Worm (Caenorhabditis elegans) whole organism, mixed stage, embryonic: ENCODE measurements around the gene nhr-66.

Source experiments
- M03D4.4 ChIP-seq: sonication (generic microtip); optimal IDR thresholded peaks from 2 replicates; lab custom pipeline; 2017; ENCODE audit warnings: mild to moderate bottlenecking, missing genetic modification characterization, missing compliant biosample characterization
- bed-3 ChIP-seq: fragments of 200-800 bp; sonication (Bioruptor generic); optimal IDR thresholded peaks from 3 replicates; lab custom pipeline; 2018; ENCODE audit warnings: mild to moderate bottlenecking, missing genetic modification characterization, moderate library complexity, missing compliant biosample characterization
- blmp-1 ChIP-seq: fragments of 150-350 bp; optimal IDR thresholded peaks from 2 replicates; lab custom pipeline; 2014; ENCODE audit warnings: missing biosample characterization, missing genetic modification characterization
- ceh-39 ChIP-seq: fragments of 150-350 bp; optimal IDR thresholded peaks from 2 replicates; lab custom pipeline; 2014; ENCODE audit warnings: missing biosample characterization, missing genetic modification characterization
- ceh-43 ChIP-seq: fragments of 200-800 bp; sonication (Bioruptor generic); optimal IDR thresholded peaks from 2 replicates; lab custom pipeline; 2018; ENCODE audit warnings: mild to moderate bottlenecking, missing genetic modification characterization, moderate library complexity, missing compliant biosample characterization
- ceh-83 ChIP-seq: fragments of 200-800 bp; sonication (Bioruptor generic); optimal IDR thresholded peaks from 2 replicates; lab custom pipeline; 2018; ENCODE audit warnings: mild to moderate bottlenecking, missing genetic modification characterization, missing compliant biosample characterization
- ces-1 ChIP-seq: fragments of 150-350 bp; optimal IDR thresholded peaks from 2 replicates; lab custom pipeline; 2014; ENCODE audit warnings: missing biosample characterization, missing genetic modification reagents, missing genetic modification characterization
- cnd-1 ChIP-seq: fragments of 200-800 bp; sonication (Bioruptor generic); optimal IDR thresholded peaks from 2 replicates; lab custom pipeline; 2018; ENCODE audit warnings: mild to moderate bottlenecking, missing genetic modification characterization, missing compliant biosample characterization
- drap-1 ChIP-seq: fragments of 200-800 bp; sonication (Bioruptor generic); optimal IDR thresholded peaks from 3 replicates; lab custom pipeline; 2018; ENCODE audit warnings: mild to moderate bottlenecking, missing genetic modification characterization, missing compliant biosample characterization
- elt-1 ChIP-seq: sonication (generic microtip); optimal IDR thresholded peaks from 2 replicates; lab custom pipeline; 2017; ENCODE audit warnings: missing genetic modification characterization, mild to moderate bottlenecking, missing compliant biosample characterization, antibody characterized with exemption, moderate library complexity, borderline replicate concordance; ENCODE audit not compliant: insufficient read depth
- flh-1 ChIP-seq: fragments of 200-800 bp; sonication (Bioruptor generic); optimal IDR thresholded peaks from 2 replicates; lab custom pipeline; 2018; ENCODE audit warnings: mild to moderate bottlenecking, missing genetic modification characterization, moderate library complexity, missing compliant biosample characterization
- ham-2 ChIP-seq: fragments of 200-800 bp; sonication (Bioruptor generic); optimal IDR thresholded peaks from 2 replicates; lab custom pipeline; 2018; ENCODE audit warnings: mild to moderate bottlenecking, missing genetic modification characterization, missing compliant biosample characterization
- hlh-1 ChIP-seq: fragments of 150-350 bp; optimal IDR thresholded peaks from 2 replicates; lab custom pipeline; 2014; ENCODE audit warnings: missing biosample characterization, missing genetic modification reagents, missing genetic modification characterization
- lin-13 ChIP-seq: fragments of 150-350 bp; optimal IDR thresholded peaks from 2 replicates; lab custom pipeline; 2014; ENCODE audit warnings: missing biosample characterization, missing genetic modification characterization
- lin-32 ChIP-seq: fragments of 200-800 bp; sonication (Bioruptor generic); optimal IDR thresholded peaks from 2 replicates; lab custom pipeline; 2018; ENCODE audit warnings: mild to moderate bottlenecking, missing genetic modification characterization, missing compliant biosample characterization
- lsy-2 ChIP-seq: fragments of 150-350 bp; optimal IDR thresholded peaks from 2 replicates; lab custom pipeline; 2014; ENCODE audit warnings: missing biosample characterization, missing genetic modification characterization
- mab-5 ChIP-seq: fragments of 150-350 bp; optimal IDR thresholded peaks from 2 replicates; lab custom pipeline; 2014; ENCODE audit warnings: missing biosample characterization, missing genetic modification characterization
- mep-1 ChIP-seq: fragments of 150-350 bp; optimal IDR thresholded peaks from 2 replicates; lab custom pipeline; 2017; ENCODE audit warnings: missing biosample characterization, missing genetic modification reagents, missing genetic modification characterization, inconsistent platforms
- mls-2 ChIP-seq: sonication (generic microtip); optimal IDR thresholded peaks from 2 replicates; lab custom pipeline; 2016; ENCODE audit warnings: mild to moderate bottlenecking, missing genetic modification characterization, moderate library complexity, missing compliant biosample characterization
- nhr-12 ChIP-seq: fragments of 150-350 bp; optimal IDR thresholded peaks from 2 replicates; lab custom pipeline; 2014; ENCODE audit warnings: missing biosample characterization, missing genetic modification characterization
- nhr-2 ChIP-seq: fragments of 150-350 bp; optimal IDR thresholded peaks from 2 replicates; lab custom pipeline; 2014; ENCODE audit warnings: missing biosample characterization, missing genetic modification characterization
- nhr-237 ChIP-seq: fragments of 150-350 bp; optimal IDR thresholded peaks from 2 replicates; lab custom pipeline; 2014; ENCODE audit warnings: missing biosample characterization, missing genetic modification characterization
- nhr-28 ChIP-seq: fragments of 150-350 bp; optimal IDR thresholded peaks from 2 replicates; lab custom pipeline; 2014; ENCODE audit warnings: missing biosample characterization, missing genetic modification characterization
- nhr-76 ChIP-seq: sonication (generic microtip); optimal IDR thresholded peaks from 2 replicates; lab custom pipeline; 2017; ENCODE audit warnings: missing biosample characterization, missing genetic modification characterization
- pha-4 ChIP-seq: fragments of 150-350 bp; optimal IDR thresholded peaks from 2 replicates; lab custom pipeline; 2018; ENCODE audit warnings: missing biosample characterization, missing genetic modification reagents, missing genetic modification characterization
- sem-2 ChIP-seq: fragments of 200-800 bp; sonication (Bioruptor generic); optimal IDR thresholded peaks from 2 replicates; lab custom pipeline; 2018; ENCODE audit warnings: mild to moderate bottlenecking, missing genetic modification characterization, missing compliant biosample characterization
- snpc-4 ChIP-seq: fragments of 150-350 bp; optimal IDR thresholded peaks from 2 replicates; lab custom pipeline; 2014; ENCODE audit warnings: missing biosample characterization, missing genetic modification characterization
- sptf-1 ChIP-seq: sonication (generic microtip); optimal IDR thresholded peaks from 2 replicates; lab custom pipeline; 2017; ENCODE audit warnings: mild to moderate bottlenecking, missing genetic modification characterization, moderate library complexity, missing compliant biosample characterization
- tbx-8 ChIP-seq: fragments of 200-800 bp; sonication (Bioruptor generic); optimal IDR thresholded peaks from 2 replicates; lab custom pipeline; 2018; ENCODE audit warnings: mild to moderate bottlenecking, missing genetic modification characterization, moderate library complexity, missing compliant biosample characterization
- unc-120 ChIP-seq: sonication (generic microtip); optimal IDR thresholded peaks from 2 replicates; lab custom pipeline; 2017; ENCODE audit warnings: missing genetic modification characterization, missing compliant biosample characterization; ENCODE audit not compliant: poor library complexity, severe bottlenecking
- unc-39 ChIP-seq: fragments of 150-350 bp; optimal IDR thresholded peaks from 2 replicates; lab custom pipeline; 2014; ENCODE audit warnings: missing biosample characterization, missing genetic modification characterization
- unc-62 ChIP-seq: fragments of 150-350 bp; optimal IDR thresholded peaks from 2 replicates; lab custom pipeline; 2014; ENCODE audit warnings: missing biosample characterization, missing genetic modification reagents, missing genetic modification characterization
- zip-8 ChIP-seq: fragments of 150-350 bp; optimal IDR thresholded peaks from 2 replicates; lab custom pipeline; 2014; ENCODE audit warnings: missing biosample characterization, missing genetic modification characterization
- ztf-11 ChIP-seq: fragments of 150-350 bp; optimal IDR thresholded peaks from 2 replicates; lab custom pipeline; 2014; ENCODE audit warnings: missing biosample characterization, missing genetic modification characterization

The nhr-66 gene

ce11 chrIV:8236502-8236901 lies at the start of gene nhr-66:
Gene nhr-66, minus strand, starts transcription at chrIV:8236602.
- TF ChIP-seq bed-3 (GFP tag; lab: Kevin White, UChicago) (no peak), unc-120 (tag; lab: Kevin White, UChicago) (no peak), nhr-76 (no peak), ces-1 (GFP tag; lab: Kevin White, UChicago) (no peak), sptf-1 (tag; lab: Kevin White, UChicago) (no peak), mep-1 (tag; lab: Kevin White, UChicago) (no peak), ceh-43 (no peak), nhr-237 (tag; lab: Kevin White, UChicago) (no peak), elt-1 (tag; lab: Kevin White, UChicago) (no peak), nhr-28 (tag; lab: Kevin White, UChicago) (no peak), lin-13 (tag; lab: Kevin White, UChicago) (no peak), unc-39 (tag; lab: Kevin White, UChicago) (no peak), ztf-11 (tag; lab: Kevin White, UChicago) (no peak)

- TF ChIP-seq sem-2 (GFP tag; lab: Kevin White, UChicago) = no peak
- no peak for TF ChIP-seq tbx-8 (GFP tag; lab: Kevin White, UChicago)
- TF ChIP-seq lin-32 = no peak
- TF ChIP-seq sptf-1 (tag; lab: Kevin White, UChicago) = no peak
- TF ChIP-seq flh-1 = no peak
- TF ChIP-seq hlh-1 (tag; lab: Kevin White, UChicago) = no peak
- no peak for TF ChIP-seq lsy-2 (tag; lab: Kevin White, UChicago)
- TF ChIP-seq unc-62 (GFP tag; lab: Kevin White, UChicago) = no peak
- TF ChIP-seq nhr-2 (tag; lab: Kevin White, UChicago) = no peak
- TF ChIP-seq lin-13 (tag; lab: Kevin White, UChicago) = no peak
- no peak for TF ChIP-seq nhr-237 (tag; lab: Kevin White, UChicago)
- TF ChIP-seq snpc-4 (tag; lab: Kevin White, UChicago) = no peak
- no peak for TF ChIP-seq unc-120 (tag; lab: Kevin White, UChicago)
Observed at ce11 chrIV:8283214-8283613, 46.8 kb upstream of the nhr-66 start.

- no peak for TF ChIP-seq unc-39 (tag; lab: Kevin White, UChicago)
- TF ChIP-seq ceh-39 = no peak
Observed at ce11 chrIV:8276609-8277008, 40.2 kb upstream of the nhr-66 start, which contains the start of gene K07H8.12. Gene K07H8.12, minus strand, starts transcription at chrIV:8276709.

- TF ChIP-seq bed-3 (GFP tag; lab: Kevin White, UChicago) = no peak
- TF ChIP-seq nhr-237 (tag; lab: Kevin White, UChicago) = no peak
- no peak for TF ChIP-seq snpc-4 (tag; lab: Kevin White, UChicago)
- no peak for TF ChIP-seq sptf-1 (tag; lab: Kevin White, UChicago)
- no peak for TF ChIP-seq ztf-11 (tag; lab: Kevin White, UChicago)
- no peak for TF ChIP-seq cnd-1
- no peak for TF ChIP-seq nhr-2 (tag; lab: Kevin White, UChicago)
- TF ChIP-seq mep-1 (tag; lab: Kevin White, UChicago) = no peak
- TF ChIP-seq ceh-83 (GFP tag; lab: Kevin White, UChicago) = no peak
- no peak for TF ChIP-seq sem-2 (GFP tag; lab: Kevin White, UChicago)
- no peak for TF ChIP-seq drap-1
- no peak for TF ChIP-seq lin-32
- TF ChIP-seq mab-5 (tag; lab: Kevin White, UChicago) = no peak
- no peak for TF ChIP-seq tbx-8 (GFP tag; lab: Kevin White, UChicago)
- no peak for TF ChIP-seq mls-2 (tag; lab: Kevin White, UChicago)
- TF ChIP-seq nhr-76 = no peak
- TF ChIP-seq nhr-28 (tag; lab: Kevin White, UChicago) = no peak
- TF ChIP-seq pha-4 = no peak
Observed at ce11 chrIV:8275232-8275631, 38.8 kb upstream of the nhr-66 start, which contains the start of gene K07H8.11. Gene K07H8.11, minus strand, starts transcription at chrIV:8275332.

- TF ChIP-seq ceh-43 = no peak
- no peak for TF ChIP-seq nhr-12 (tag; lab: Kevin White, UChicago)
- TF ChIP-seq unc-62 (GFP tag; lab: Kevin White, UChicago) = no peak
- TF ChIP-seq mab-5 (tag; lab: Kevin White, UChicago) = no peak
- TF ChIP-seq M03D4.4 (tag; lab: Kevin White, UChicago) = no peak
- TF ChIP-seq nhr-76 = no peak
- TF ChIP-seq lsy-2 (tag; lab: Kevin White, UChicago) = no peak
- TF ChIP-seq ham-2 (GFP tag; lab: Kevin White, UChicago) = no peak
- TF ChIP-seq bed-3 (GFP tag; lab: Kevin White, UChicago) = no peak
- no peak for TF ChIP-seq mls-2 (tag; lab: Kevin White, UChicago)
- no peak for TF ChIP-seq flh-1
- TF ChIP-seq hlh-1 (tag; lab: Kevin White, UChicago) = no peak
- no peak for TF ChIP-seq nhr-2 (tag; lab: Kevin White, UChicago)
- TF ChIP-seq pha-4 = no peak
- no peak for TF ChIP-seq ceh-83 (GFP tag; lab: Kevin White, UChicago)
- TF ChIP-seq lin-13 (tag; lab: Kevin White, UChicago) = no peak
- TF ChIP-seq blmp-1 (tag; lab: Kevin White, UChicago) = no peak
- TF ChIP-seq nhr-237 (tag; lab: Kevin White, UChicago) = no peak
- TF ChIP-seq zip-8 (tag; lab: Kevin White, UChicago) = no peak
Observed at ce11 chrIV:8273334-8273733, 36.9 kb upstream of the nhr-66 start.
